Worm (Caenorhabditis elegans) whole organism, L1 larva: ENCODE measurements around the gene C56G2.4.
A peak's percentile ranks its signal among the peaks of the same experiment; 100 is the strongest.

Source experiments
- C04F5.9 ChIP-seq: sonication (generic microtip); optimal IDR thresholded peaks from 2 replicates; lab custom pipeline; 2016; ENCODE audit warnings: missing genetic modification characterization, missing compliant biosample characterization
- C16A3.4 ChIP-seq: fragments of 150-350 bp; optimal IDR thresholded peaks from 2 replicates; lab custom pipeline; 2014; ENCODE audit warnings: missing biosample characterization, missing genetic modification characterization
- C34B4.2 ChIP-seq: sonication (generic microtip); optimal IDR thresholded peaks from 2 replicates; lab custom pipeline; 2017; ENCODE audit warnings: mild to moderate bottlenecking, missing genetic modification characterization, missing compliant biosample characterization
- F16B12.6 ChIP-seq: fragments of 150-350 bp; optimal IDR thresholded peaks from 2 replicates; lab custom pipeline; 2014; ENCODE audit warnings: missing biosample characterization, missing genetic modification characterization
- Y116A8C.19 ChIP-seq: sonication (generic microtip); optimal IDR thresholded peaks from 2 replicates; lab custom pipeline; 2016; ENCODE audit warnings: missing compliant biosample characterization, missing genetic modification characterization, borderline replicate concordance
- ama-1 ChIP-seq: fragments of 150-350 bp; optimal IDR thresholded peaks from 2 replicates; lab custom pipeline; 2014
- blmp-1 ChIP-seq: fragments of 150-350 bp; optimal IDR thresholded peaks from 2 replicates; lab custom pipeline; 2014; ENCODE audit warnings: missing biosample characterization, missing genetic modification characterization
- ceh-63 ChIP-seq: fragments of 200-800 bp; sonication (Bioruptor generic); optimal IDR thresholded peaks from 2 replicates; lab custom pipeline; 2018; ENCODE audit warnings: mild to moderate bottlenecking, missing genetic modification characterization, missing compliant biosample characterization
- ceh-8 ChIP-seq: fragments of 200-800 bp; sonication (Bioruptor generic); optimal IDR thresholded peaks from 2 replicates; lab custom pipeline; 2018; ENCODE audit warnings: mild to moderate bottlenecking, missing genetic modification characterization, moderate library complexity, missing compliant biosample characterization
- ceh-82 ChIP-seq, 3 experiments: fragments of 150-350 bp in 1 of 3; sonication (generic microtip) in 2 of 3; optimal IDR thresholded peaks; 2 replicates each; lab custom pipeline; 2014 to 2017; ENCODE audit warnings: missing biosample characterization in 3 of 3, missing genetic modification characterization in 3 of 3
- dsc-1 ChIP-seq: sonication (generic microtip); optimal IDR thresholded peaks from 2 replicates; lab custom pipeline; 2016; ENCODE audit warnings: mild to moderate bottlenecking, missing genetic modification characterization, missing compliant biosample characterization
- efl-1 ChIP-seq, 4 experiments: fragments of 150-350 bp; optimal IDR thresholded peaks in 3 of 4; peaks in 1 of 4; 1 replicate in 1 of 4; 2 replicates in 3 of 4; lab custom pipeline; 2014; ENCODE audit warnings: missing biosample characterization in 2 of 4, missing genetic modification characterization in 2 of 4, missing genetic modification reagents in 2 of 4
- egl-27 ChIP-seq, 2 experiments: fragments of 150-350 bp in 1 of 2; sonication (generic microtip); optimal IDR thresholded peaks; 3 replicates each; lab custom pipeline; 2017 to 2018; ENCODE audit warnings: missing biosample characterization in 2 of 2, missing genetic modification characterization in 2 of 2, missing genetic modification reagents in 2 of 2
- elt-3 ChIP-seq, 6 experiments: fragments of 150-350 bp in 1 of 6; sonication (generic microtip); optimal IDR thresholded peaks; 2 replicates each; lab custom pipeline; 2017 to 2018; ENCODE audit warnings: missing biosample characterization in 6 of 6, missing genetic modification characterization in 6 of 6, inconsistent platforms in 1 of 6
- ets-5 ChIP-seq: fragments of 200-800 bp; sonication (Bioruptor generic); IDR thresholded peaks from 2 replicates; pipeline ENCODE4 v1.3.6; 2022; ENCODE audit warnings: missing genetic modification characterization, missing compliant biosample characterization
- fkh-10 ChIP-seq: sonication (generic microtip); optimal IDR thresholded peaks from 2 replicates; lab custom pipeline; 2017; ENCODE audit warnings: missing biosample characterization, missing genetic modification reagents, missing genetic modification characterization
- fkh-8 ChIP-seq: sonication (generic microtip); optimal IDR thresholded peaks from 2 replicates; lab custom pipeline; 2016; ENCODE audit warnings: mild to moderate bottlenecking, missing genetic modification characterization, missing compliant biosample characterization
- fos-1 ChIP-seq: fragments of 150-350 bp; optimal IDR thresholded peaks from 2 replicates; lab custom pipeline; 2014; ENCODE audit warnings: missing biosample characterization, missing genetic modification characterization
- hlh-4 ChIP-seq: sonication (generic microtip); optimal IDR thresholded peaks from 2 replicates; lab custom pipeline; 2016; ENCODE audit warnings: mild to moderate bottlenecking, missing genetic modification characterization, missing compliant biosample characterization
- irx-1 ChIP-seq: sonication (generic microtip); optimal IDR thresholded peaks from 2 replicates; lab custom pipeline; 2016; ENCODE audit warnings: missing genetic modification characterization, missing compliant biosample characterization
- isw-1 ChIP-seq: fragments of 200-800 bp; sonication (Bioruptor generic); IDR thresholded peaks from 2 replicates; pipeline ENCODE4 v1.3.6; 2022; ENCODE audit warnings: missing genetic modification characterization, missing compliant biosample characterization
- jun-1 ChIP-seq: fragments of 150-350 bp; optimal IDR thresholded peaks from 2 replicates; lab custom pipeline; 2014; ENCODE audit warnings: missing biosample characterization, missing genetic modification reagents, missing genetic modification characterization
- lin-13 ChIP-seq: fragments of 150-350 bp; optimal IDR thresholded peaks from 2 replicates; lab custom pipeline; 2014; ENCODE audit warnings: missing biosample characterization, missing genetic modification reagents, missing genetic modification characterization
- lin-14 ChIP-seq: fragments of 200-800 bp; sonication (Bioruptor generic); optimal IDR thresholded peaks from 2 replicates; lab custom pipeline; 2018; ENCODE audit warnings: mild to moderate bottlenecking, missing genetic modification characterization, moderate library complexity, missing compliant biosample characterization
- lir-3 ChIP-seq: sonication (generic microtip); optimal IDR thresholded peaks from 2 replicates; lab custom pipeline; 2016; ENCODE audit warnings: mild to moderate bottlenecking, missing genetic modification characterization, moderate library complexity, missing compliant biosample characterization; ENCODE audit not compliant: poor library complexity
- lsy-2 ChIP-seq, 2 experiments: fragments of 150-350 bp; optimal IDR thresholded peaks; 2 replicates each; lab custom pipeline; 2014; ENCODE audit warnings: missing biosample characterization in 2 of 2, missing genetic modification characterization in 2 of 2
- mab-9 ChIP-seq: fragments of 200-800 bp; sonication (Bioruptor generic); IDR thresholded peaks from 2 replicates; pipeline ENCODE4 v1.3.6; 2022; ENCODE audit warnings: missing genetic modification reagents, missing genetic modification characterization, missing compliant biosample characterization
- mdl-1 ChIP-seq, 2 experiments: fragments of 150-350 bp; optimal IDR thresholded peaks; 2 replicates each; lab custom pipeline; 2014 to 2017; ENCODE audit warnings: missing biosample characterization in 2 of 2, missing genetic modification characterization in 2 of 2, inconsistent platforms in 1 of 2
- mep-1 ChIP-seq: fragments of 150-350 bp; optimal IDR thresholded peaks from 2 replicates; lab custom pipeline; 2014; ENCODE audit warnings: missing biosample characterization, missing genetic modification characterization
- nhr-12 ChIP-seq: sonication (generic microtip); optimal IDR thresholded peaks from 2 replicates; lab custom pipeline; 2017; ENCODE audit warnings: missing biosample characterization, missing genetic modification characterization
- nhr-19 ChIP-seq: fragments of 200-800 bp; sonication (Bioruptor generic); conservative IDR thresholded peaks from 2 replicates; pipeline ENCODE4 v1.3.6; 2022; ENCODE audit warnings: missing genetic modification characterization, missing compliant biosample characterization
- nhr-28 ChIP-seq: fragments of 150-350 bp; optimal IDR thresholded peaks from 2 replicates; lab custom pipeline; 2014; ENCODE audit warnings: missing biosample characterization, missing genetic modification characterization
- nhr-47 ChIP-seq: sonication (generic microtip); optimal IDR thresholded peaks from 2 replicates; lab custom pipeline; 2016; ENCODE audit warnings: mild to moderate bottlenecking, missing genetic modification characterization, moderate library complexity, missing compliant biosample characterization
- nhr-71 ChIP-seq: sonication (generic microtip); optimal IDR thresholded peaks from 2 replicates; lab custom pipeline; 2016; ENCODE audit warnings: mild to moderate bottlenecking, missing genetic modification characterization, moderate library complexity, missing compliant biosample characterization
- nhr-77 ChIP-seq: fragments of 150-350 bp; optimal IDR thresholded peaks from 2 replicates; lab custom pipeline; 2014; ENCODE audit warnings: missing biosample characterization, missing genetic modification characterization
- nhr-84 ChIP-seq: sonication (generic microtip); optimal IDR thresholded peaks from 2 replicates; lab custom pipeline; 2017; ENCODE audit warnings: missing biosample characterization, missing genetic modification characterization
- nhr-90 ChIP-seq: sonication (generic microtip); optimal IDR thresholded peaks from 2 replicates; lab custom pipeline; 2016; ENCODE audit warnings: mild to moderate bottlenecking, missing genetic modification characterization, missing compliant biosample characterization; ENCODE audit not compliant: poor library complexity
- pag-3 ChIP-seq: sonication (generic microtip); optimal IDR thresholded peaks from 2 replicates; lab custom pipeline; 2017; ENCODE audit warnings: missing genetic modification characterization, mild to moderate bottlenecking, missing compliant biosample characterization, antibody characterized with exemption, borderline replicate concordance; ENCODE audit not compliant: insufficient read depth
- pax-3 ChIP-seq: fragments of 200-800 bp; sonication (Bioruptor generic); optimal IDR thresholded peaks from 2 replicates; lab custom pipeline; 2018; ENCODE audit warnings: mild to moderate bottlenecking, missing genetic modification characterization, moderate library complexity, missing compliant biosample characterization
- rnt-1 ChIP-seq: sonication (generic microtip); optimal IDR thresholded peaks from 2 replicates; lab custom pipeline; 2016; ENCODE audit warnings: mild to moderate bottlenecking, missing genetic modification characterization, moderate library complexity, missing compliant biosample characterization
- snu-23 ChIP-seq: sonication (generic microtip); optimal IDR thresholded peaks from 2 replicates; lab custom pipeline; 2016; ENCODE audit warnings: missing genetic modification characterization, missing compliant biosample characterization
- sox-4 ChIP-seq: sonication (generic microtip); optimal IDR thresholded peaks from 2 replicates; lab custom pipeline; 2016; ENCODE audit warnings: missing genetic modification characterization, missing compliant biosample characterization
- sptf-1 ChIP-seq: fragments of 150-350 bp; optimal IDR thresholded peaks from 2 replicates; lab custom pipeline; 2014; ENCODE audit warnings: missing biosample characterization, missing genetic modification characterization
- swsn-7 ChIP-seq: sonication (generic microtip); optimal IDR thresholded peaks from 2 replicates; lab custom pipeline; 2016; ENCODE audit warnings: missing genetic modification characterization, missing compliant biosample characterization
- tbx-2 ChIP-seq: sonication (generic microtip); optimal IDR thresholded peaks from 2 replicates; lab custom pipeline; 2016; ENCODE audit warnings: missing genetic modification characterization, missing compliant biosample characterization
- tlp-1 ChIP-seq: fragments of 150-350 bp; optimal IDR thresholded peaks from 2 replicates; lab custom pipeline; 2014; ENCODE audit warnings: missing biosample characterization, missing genetic modification characterization
- unc-62 ChIP-seq: fragments of 150-350 bp; optimal IDR thresholded peaks from 2 replicates; lab custom pipeline; 2014; ENCODE audit warnings: missing biosample characterization, missing genetic modification reagents, missing genetic modification characterization
- unc-86 ChIP-seq: sonication (generic microtip); optimal IDR thresholded peaks from 2 replicates; lab custom pipeline; 2016; ENCODE audit warnings: missing genetic modification characterization, missing compliant biosample characterization
- zip-4 ChIP-seq: fragments of 200-800 bp; sonication (Bioruptor generic); optimal IDR thresholded peaks from 2 replicates; lab custom pipeline; 2018; ENCODE audit warnings: mild to moderate bottlenecking, missing genetic modification characterization, moderate library complexity, missing compliant biosample characterization
- ztf-11 ChIP-seq, 2 experiments: sonication (generic microtip); optimal IDR thresholded peaks; 2 replicates each; lab custom pipeline; 2016 to 2017; ENCODE audit warnings: missing genetic modification characterization in 2 of 2, missing biosample characterization in 1 of 2, missing compliant biosample characterization in 1 of 2
- ztf-4 ChIP-seq: fragments of 150-350 bp; optimal IDR thresholded peaks from 2 replicates; lab custom pipeline; 2014; ENCODE audit warnings: missing biosample characterization, missing genetic modification characterization

The C56G2.4 gene

ce11 chrIII:6344737-6345136, 13.2 kb downstream of the C56G2.4 start (continued):
- TF ChIP-seq jun-1 (tag; lab: Kevin White, UChicago) (peak; percentile 64), blmp-1 (tag; lab: Kevin White, UChicago) (peak; percentile 28), F16B12.6 (tag; lab: Kevin White, UChicago) (peak; percentile 97), swsn-7 (tag; lab: Kevin White, UChicago) (peak; percentile 89), sptf-1 (no peak), mep-1 (peak; percentile 89), ama-1 (lab: Kevin White, UChicago) (peak; percentile 44), nhr-71 (tag; lab: Kevin White, UChicago) (peak; percentile 93), lin-14 (peak; percentile 91), egl-27 (tag; optimal IDR thresholded peaks at IDR 0.05; lab: Kevin White, UChicago) (peak in 1 of 2 experiments; percentile 21), unc-62 (GFP tag; lab: Kevin White, UChicago) (no peak), C04F5.9 (tag; lab: Kevin White, UChicago) (peak; percentile 71), tbx-2 (peak; percentile 81), irx-1 (peak; percentile 84), fos-1 (tag; lab: Kevin White, UChicago) (peak; percentile 87), lsy-2 (tag; optimal IDR thresholded peaks at IDR 0.05; lab: Kevin White, UChicago) (peak; percentile 98 to 99), nhr-28 (no peak), ztf-4 (tag; lab: Kevin White, UChicago) (peak; percentile 68), fkh-10 (GFP tag; lab: Kevin White, UChicago) (peak; percentile 12), sox-4 (tag; lab: Kevin White, UChicago) (no peak), isw-1 (peak; percentile 77), ceh-82 (tag; optimal IDR thresholded peaks at IDR 0.05; lab: Kevin White, UChicago) (peak; percentile 76 to 85 (median 79)), ceh-8 (GFP tag; lab: Kevin White, UChicago) (peak; percentile 39), unc-86 (tag; lab: Kevin White, UChicago) (peak; percentile 78), ztf-11 (tag; optimal IDR thresholded peaks at IDR 0.05; lab: Kevin White, UChicago) (peak in 1 of 2 experiments; percentile 40), nhr-47 (peak; percentile 90), pag-3 (tag; lab: Kevin White, UChicago) (peak; percentile 49), snu-23 (GFP tag; lab: Kevin White, UChicago) (peak; percentile 95), ets-5 (no peak), Y116A8C.19 (tag; lab: Kevin White, UChicago) (no peak), rnt-1 (tag; lab: Kevin White, UChicago) (peak; percentile 93), dsc-1 (peak; percentile 84), C34B4.2 (tag; lab: Kevin White, UChicago) (no peak), nhr-19 (peak; percentile 88), fkh-8 (tag; lab: Kevin White, UChicago) (peak; percentile 81), C16A3.4 (tag; lab: Kevin White, UChicago) (peak; percentile 94), pax-3 (tag; lab: Kevin White, UChicago) (peak; percentile 30), tlp-1 (tag; lab: Kevin White, UChicago) (no peak), mab-9 (GFP tag; lab: Robert Waterston, UW) (peak; percentile 54), nhr-77 (tag; lab: Kevin White, UChicago) (peak; percentile 83), efl-1 (optimal IDR thresholded peaks at IDR 0.05; lab: Kevin White, UChicago) (peak; percentile 85 to 86), efl-1 (GFP tag; optimal IDR thresholded peaks at IDR 0.05 in 1 of 2; lab: Kevin White, UChicago) (peak; percentile 75 to 97), lir-3 (tag; lab: Kevin White, UChicago) (peak; percentile 51), ceh-63 (GFP tag; lab: Kevin White, UChicago) (no peak), nhr-84 (tag; lab: Kevin White, UChicago) (no peak), zip-4 (GFP tag; lab: Kevin White, UChicago) (peak; percentile 39), nhr-12 (no peak), lin-13 (GFP tag; lab: Kevin White, UChicago) (peak; percentile 90), hlh-4 (tag; lab: Kevin White, UChicago) (no peak), nhr-90 (tag; lab: Kevin White, UChicago) (peak; percentile 83), mdl-1 (tag; optimal IDR thresholded peaks at IDR 0.05; lab: Kevin White, UChicago) (peak in 1 of 2 experiments; percentile 79), elt-3 (tag; optimal IDR thresholded peaks at IDR 0.05; lab: Kevin White, UChicago) (peak in 3 of 6 experiments; percentile 25 to 68 (median 64))
- TF ChIP-seq, all 84 proteins: peak for 59
